Worm (Caenorhabditis elegans) whole organism, L2 larva: ENCODE data around the gene T01G6.1.

Experiments
- C34F6.9 ChIP-seq: fragments of 150-350 bp; optimal IDR thresholded peaks from 2 replicates; lab custom pipeline; 2014; ENCODE audit warnings: missing biosample characterization, missing genetic modification characterization
- F13H6.1 ChIP-seq: sonication (generic microtip); optimal IDR thresholded peaks from 2 replicates; lab custom pipeline; 2016; ENCODE audit warnings: missing genetic modification characterization, missing compliant biosample characterization
- R02D3.7 ChIP-seq: fragments of 150-350 bp; optimal IDR thresholded peaks from 2 replicates; lab custom pipeline; 2014; ENCODE audit warnings: missing biosample characterization, missing genetic modification characterization
- Y55F3AM.14 ChIP-seq: fragments of 200-800 bp; sonication (Bioruptor generic); optimal IDR thresholded peaks from 2 replicates; lab custom pipeline; 2018; ENCODE audit warnings: mild to moderate bottlenecking, missing genetic modification characterization, missing compliant biosample characterization
- alr-1 ChIP-seq: fragments of 150-350 bp; optimal IDR thresholded peaks from 2 replicates; lab custom pipeline; 2014; ENCODE audit warnings: missing biosample characterization, missing genetic modification characterization
- blmp-1 ChIP-seq: sonication (generic microtip); optimal IDR thresholded peaks from 2 replicates; lab custom pipeline; 2017; ENCODE audit warnings: missing genetic modification characterization, mild to moderate bottlenecking, missing compliant biosample characterization, antibody characterized with exemption, moderate library complexity; ENCODE audit not compliant: insufficient read depth
- ceh-16 ChIP-seq: fragments of 150-350 bp; optimal IDR thresholded peaks from 2 replicates; lab custom pipeline; 2014; ENCODE audit warnings: missing biosample characterization, missing genetic modification characterization
- ceh-82 ChIP-seq: fragments of 150-350 bp; optimal IDR thresholded peaks from 2 replicates; lab custom pipeline; 2014; ENCODE audit warnings: missing biosample characterization, missing genetic modification characterization
- crh-2 ChIP-seq: sonication (generic microtip); optimal IDR thresholded peaks from 2 replicates; lab custom pipeline; 2017; ENCODE audit warnings: missing biosample characterization, missing genetic modification characterization
- dmd-4 ChIP-seq: sonication (generic microtip); optimal IDR thresholded peaks from 2 replicates; lab custom pipeline; 2017; ENCODE audit warnings: missing biosample characterization, missing genetic modification characterization
- egl-27 ChIP-seq: sonication (generic microtip); optimal IDR thresholded peaks from 3 replicates; lab custom pipeline; 2017; ENCODE audit warnings: missing biosample characterization, missing genetic modification reagents, missing genetic modification characterization
- elt-1 ChIP-seq: fragments of 150-350 bp; optimal IDR thresholded peaks from 2 replicates; lab custom pipeline; 2014; ENCODE audit warnings: missing biosample characterization, missing genetic modification characterization
- elt-3 ChIP-seq: sonication (generic microtip); optimal IDR thresholded peaks from 2 replicates; lab custom pipeline; 2017; ENCODE audit warnings: missing biosample characterization, missing genetic modification characterization
- fos-1 ChIP-seq: fragments of 150-350 bp; optimal IDR thresholded peaks from 2 replicates; lab custom pipeline; 2014; ENCODE audit warnings: missing biosample characterization, missing genetic modification characterization
- lin-13 ChIP-seq: fragments of 150-350 bp; optimal IDR thresholded peaks from 2 replicates; lab custom pipeline; 2014; ENCODE audit warnings: missing biosample characterization, missing genetic modification reagents, missing genetic modification characterization
- lsy-2 ChIP-seq, 2 experiments: fragments of 150-350 bp in 1 of 2; sonication (generic microtip) in 1 of 2; optimal IDR thresholded peaks; 2 replicates each; lab custom pipeline; 2014 to 2017; ENCODE audit warnings: missing biosample characterization in 2 of 2, missing genetic modification characterization in 2 of 2
- mdl-1 ChIP-seq, 2 experiments: fragments of 150-350 bp in 1 of 2; sonication (generic microtip) in 1 of 2; optimal IDR thresholded peaks; 2 replicates each; lab custom pipeline; 2017; ENCODE audit warnings: missing biosample characterization in 2 of 2, missing genetic modification characterization in 2 of 2
- nhr-10 ChIP-seq: sonication (generic microtip); optimal IDR thresholded peaks from 2 replicates; lab custom pipeline; 2017; ENCODE audit warnings: missing biosample characterization, missing genetic modification characterization
- nhr-11 ChIP-seq: fragments of 150-350 bp; optimal IDR thresholded peaks from 2 replicates; lab custom pipeline; 2014; ENCODE audit warnings: missing biosample characterization, missing genetic modification characterization
- nhr-129 ChIP-seq: fragments of 150-350 bp; optimal IDR thresholded peaks from 2 replicates; lab custom pipeline; 2014; ENCODE audit warnings: missing biosample characterization, missing genetic modification characterization
- nhr-23 ChIP-seq: fragments of 150-350 bp; optimal IDR thresholded peaks from 2 replicates; lab custom pipeline; 2014; ENCODE audit warnings: missing biosample characterization, missing genetic modification reagents, missing genetic modification characterization
- nhr-237 ChIP-seq: fragments of 150-350 bp; optimal IDR thresholded peaks from 2 replicates; lab custom pipeline; 2014; ENCODE audit warnings: missing biosample characterization, missing genetic modification characterization
- nhr-25 ChIP-seq: fragments of 150-350 bp; sonication (generic microtip); optimal IDR thresholded peaks from 3 replicates; lab custom pipeline; 2014; ENCODE audit warnings: missing biosample characterization, missing genetic modification characterization
- nhr-77 ChIP-seq: fragments of 150-350 bp; optimal IDR thresholded peaks from 2 replicates; lab custom pipeline; 2014; ENCODE audit warnings: missing biosample characterization, missing genetic modification characterization
- peb-1 ChIP-seq: fragments of 150-350 bp; optimal IDR thresholded peaks from 2 replicates; lab custom pipeline; 2014; ENCODE audit warnings: missing biosample characterization, missing genetic modification characterization
- sem-4 ChIP-seq: fragments of 150-350 bp; optimal IDR thresholded peaks from 2 replicates; lab custom pipeline; 2014; ENCODE audit warnings: missing biosample characterization, missing genetic modification reagents, missing genetic modification characterization
- skn-1 ChIP-seq: sonication (generic microtip); optimal IDR thresholded peaks from 2 replicates; lab custom pipeline; 2017; ENCODE audit warnings: missing biosample characterization, missing genetic modification characterization
- sma-3 ChIP-seq: sonication (generic microtip); optimal IDR thresholded peaks from 2 replicates; lab custom pipeline; 2016; ENCODE audit warnings: missing genetic modification reagents, missing genetic modification characterization, missing compliant biosample characterization
- sma-9 ChIP-seq, 2 experiments: fragments of 150-350 bp in 1 of 2; sonication (generic microtip) in 1 of 2; optimal IDR thresholded peaks; 2 replicates each; lab custom pipeline; 2014 to 2016; ENCODE audit warnings: missing genetic modification characterization in 2 of 2, mild to moderate bottlenecking in 1 of 2, missing biosample characterization in 1 of 2, missing compliant biosample characterization in 1 of 2, missing genetic modification reagents in 1 of 2, moderate library complexity in 1 of 2
- snpc-4 ChIP-seq: fragments of 150-350 bp; optimal IDR thresholded peaks from 2 replicates; lab custom pipeline; 2014; ENCODE audit warnings: missing biosample characterization, missing genetic modification characterization
- unc-39 ChIP-seq: fragments of 150-350 bp; optimal IDR thresholded peaks from 2 replicates; lab custom pipeline; 2014; ENCODE audit warnings: missing biosample characterization, missing genetic modification characterization
- unc-55 ChIP-seq: fragments of 150-350 bp; sonication (generic microtip); optimal IDR thresholded peaks from 3 replicates; lab custom pipeline; 2014; ENCODE audit warnings: missing biosample characterization, missing genetic modification reagents, missing genetic modification characterization
- unc-62 ChIP-seq: fragments of 150-350 bp; optimal IDR thresholded peaks from 2 replicates; lab custom pipeline; 2014; ENCODE audit warnings: missing biosample characterization, missing genetic modification reagents, missing genetic modification characterization
- ztf-1 ChIP-seq: fragments of 200-800 bp; sonication (Bioruptor generic); conservative IDR thresholded peaks from 2 replicates; pipeline ENCODE4 v1.3.6; 2022; ENCODE audit warnings: missing genetic modification characterization, missing compliant biosample characterization
- ztf-11 ChIP-seq: sonication (generic microtip); optimal IDR thresholded peaks from 2 replicates; lab custom pipeline; 2017; ENCODE audit warnings: missing biosample characterization, missing genetic modification characterization

T01G6.1 gene

ce11 chrV:501230-501629, 3.7 kb downstream of the T01G6.1 start, which contains the start of gene str-256:
Gene str-256 (minus strand): TSS chrV:501330.
- no peak for TF ChIP-seq sem-4
- TF ChIP-seq lin-13 = no peak
- TF ChIP-seq nhr-77 = no peak
- TF ChIP-seq sma-9 (GFP tag; optimal IDR thresholded peaks at IDR 0.05; lab: Kevin White, UChicago) = no peak
- TF ChIP-seq sma-9 (tag; optimal IDR thresholded peaks at IDR 0.05; lab: Kevin White, UChicago) = no peak
- no peak for TF ChIP-seq nhr-25 (tag; lab: Kevin White, UChicago)
- no peak for TF ChIP-seq unc-62 (GFP tag; lab: Kevin White, UChicago)
- TF ChIP-seq F13H6.1 = no peak
- no peak for TF ChIP-seq egl-27 (tag; lab: Kevin White, UChicago)
- TF ChIP-seq mdl-1 (tag; optimal IDR thresholded peaks at IDR 0.05; lab: Kevin White, UChicago) = no peak
- no peak for TF ChIP-seq nhr-10 (tag; lab: Kevin White, UChicago)
- TF ChIP-seq Y55F3AM.14 (GFP tag; lab: Kevin White, UChicago) = no peak
- no peak for TF ChIP-seq elt-1 (tag; lab: Kevin White, UChicago)
- TF ChIP-seq ceh-16 = no peak
- TF ChIP-seq alr-1 (tag; lab: Kevin White, UChicago) = no peak
- no peak for TF ChIP-seq nhr-11 (tag; lab: Kevin White, UChicago)
- TF ChIP-seq elt-3 (tag; lab: Kevin White, UChicago) = no peak
- TF ChIP-seq crh-2 (tag; lab: Kevin White, UChicago) = no peak
- TF ChIP-seq peb-1 (tag; lab: Kevin White, UChicago) = no peak
- TF ChIP-seq unc-55 (GFP tag; lab: Kevin White, UChicago) = no peak

DNA sequence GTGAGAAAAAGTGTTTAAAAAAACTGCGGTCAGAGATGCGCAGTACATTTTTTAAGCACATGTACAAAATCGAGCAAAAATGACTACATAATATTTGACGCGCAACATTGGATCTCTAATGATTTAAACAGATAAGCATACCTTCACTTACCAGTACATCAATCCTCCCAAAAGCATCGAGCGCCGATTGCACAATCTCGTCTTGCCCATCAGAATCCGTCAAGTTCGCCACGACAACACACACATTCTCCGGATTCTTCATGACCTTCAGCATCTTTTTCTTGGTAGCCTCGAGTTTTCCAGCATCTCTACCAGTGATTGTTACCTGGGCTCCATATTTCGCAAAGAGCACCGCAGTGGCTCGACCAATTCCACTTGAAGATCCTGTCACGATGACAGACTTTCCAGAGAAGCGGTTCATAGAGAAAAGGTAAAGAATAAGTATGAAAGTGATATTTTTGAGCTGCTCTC, 5.3 kb downstream of the T01G6.1 start, which contains the start of gene T01G6.10:
TSS of gene T01G6.10 (minus strand) at position 421 of the 471 bp plus-strand sequence.
- no peak for TF ChIP-seq C34F6.9 (tag; lab: Kevin White, UChicago)
- no peak for TF ChIP-seq F13H6.1

ce11 chrV:503728-504127, 6.2 kb downstream of the T01G6.1 start, which contains the start of gene srlf-35:
Gene srlf-35 (plus strand): TSS chrV:504028.
- no peak for TF ChIP-seq sma-9 (GFP tag; optimal IDR thresholded peaks at IDR 0.05; lab: Kevin White, UChicago)
- TF ChIP-seq sma-9 (tag; optimal IDR thresholded peaks at IDR 0.05; lab: Kevin White, UChicago) = no peak
- no peak for TF ChIP-seq dmd-4 (tag; lab: Kevin White, UChicago)
- TF ChIP-seq nhr-77 = no peak
- no peak for TF ChIP-seq skn-1 (tag; lab: Kevin White, UChicago)
- TF ChIP-seq fos-1 (tag; lab: Kevin White, UChicago) = no peak
- TF ChIP-seq crh-2 (tag; lab: Kevin White, UChicago) = no peak
- TF ChIP-seq nhr-10 (tag; lab: Kevin White, UChicago) = no peak
- TF ChIP-seq sem-4 = no peak
- no peak for TF ChIP-seq alr-1 (tag; lab: Kevin White, UChicago)
- no peak for TF ChIP-seq mdl-1 (tag; optimal IDR thresholded peaks at IDR 0.05; lab: Kevin White, UChicago)
- no peak for TF ChIP-seq nhr-25 (tag; lab: Kevin White, UChicago)
- TF ChIP-seq unc-62 (GFP tag; lab: Kevin White, UChicago) = no peak
- TF ChIP-seq, all 48 proteins: peak for 0

ce11 chrV:505191-505590, 7.7 kb downstream of the T01G6.1 start, which contains the start of gene srlf-19:
Gene srlf-19 (plus strand): TSS chrV:505491.
- TF ChIP-seq nhr-129 (tag; lab: Kevin White, UChicago) (no peak), elt-1 (tag; lab: Kevin White, UChicago) (no peak), ztf-11 (tag; lab: Kevin White, UChicago) (no peak), elt-3 (tag; lab: Kevin White, UChicago) (no peak), unc-39 (tag; lab: Kevin White, UChicago) (no peak), blmp-1 (tag; lab: Kevin White, UChicago) (no peak), egl-27 (tag; lab: Kevin White, UChicago) (no peak), nhr-11 (tag; lab: Kevin White, UChicago) (no peak), nhr-237 (tag; lab: Kevin White, UChicago) (no peak), R02D3.7 (tag; lab: Kevin White, UChicago) (no peak), ceh-82 (no peak), ceh-16 (no peak), unc-62 (GFP tag; lab: Kevin White, UChicago) (no peak), dmd-4 (tag; lab: Kevin White, UChicago) (no peak), peb-1 (tag; lab: Kevin White, UChicago) (no peak), C34F6.9 (tag; lab: Kevin White, UChicago) (no peak), nhr-23 (tag; lab: Kevin White, UChicago) (no peak)

- TF ChIP-seq snpc-4 (tag; lab: Kevin White, UChicago) (no peak), blmp-1 (tag; lab: Kevin White, UChicago) (no peak), sma-3 (no peak), lsy-2 (tag; optimal IDR thresholded peaks at IDR 0.05; lab: Kevin White, UChicago) (no peak), nhr-11 (tag; lab: Kevin White, UChicago) (no peak), peb-1 (tag; lab: Kevin White, UChicago) (no peak), ztf-1 (GFP tag; lab: Robert Waterston, UW) (no peak), R02D3.7 (tag; lab: Kevin White, UChicago) (no peak)
Observed at ce11 chrV:512420-512819, 14.9 kb downstream of the T01G6.1 start, which contains the start of gene srh-37. Gene srh-37 (minus strand): TSS chrV:512520.
